Fruit fly (Drosophila melanogaster) whole organism, embryonic: ENCODE measurements around the gene aqz.

Experiments used
- Adf1 ChIP-seq: fragments of 200-800 bp; sonication (Bioruptor generic); IDR thresholded peaks from 2 replicates; pipeline ENCODE4 v1.3.6; 2022; ENCODE audit warnings: missing biosample characterization, missing genetic modification characterization
- Antp ChIP-seq: fragments of 200-800 bp; sonication (Bioruptor generic); optimal IDR thresholded peaks from 3 replicates; lab custom pipeline; 2016; ENCODE audit warnings: missing biosample characterization, missing genetic modification characterization
- Asciz ChIP-seq: fragments of 200-800 bp; sonication (Bioruptor generic); optimal IDR thresholded peaks from 2 replicates; lab custom pipeline; 2017; ENCODE audit warnings: missing biosample characterization, mild to moderate bottlenecking, missing genetic modification characterization, missing genetic modification reagents
- Atf6 ChIP-seq: fragments of 200-800 bp; sonication (Bioruptor generic); IDR thresholded peaks from 2 replicates; pipeline ENCODE4 v1.3.6; 2022; ENCODE audit warnings: missing biosample characterization, missing genetic modification characterization
- B-H1 ChIP-seq: fragments of 200-800 bp; sonication (Bioruptor generic); IDR thresholded peaks from 3 replicates; pipeline ENCODE4 v1.3.6; 2022; ENCODE audit warnings: missing biosample characterization, missing genetic modification characterization
- CG1024 ChIP-seq: fragments of 200-800 bp; sonication (Bioruptor generic); IDR thresholded peaks from 2 replicates; pipeline ENCODE4 v1.3.6; 2022; ENCODE audit warnings: missing biosample characterization, missing genetic modification characterization
- CG10565 ChIP-seq: fragments of 200-800 bp; sonication (Bioruptor generic); optimal IDR thresholded peaks from 3 replicates; lab custom pipeline; 2016; ENCODE audit warnings: missing biosample characterization, mild to moderate bottlenecking, missing genetic modification characterization
- CG12104 ChIP-seq: fragments of 200-800 bp; sonication (Bioruptor generic); optimal IDR thresholded peaks from 3 replicates; lab custom pipeline; 2016; ENCODE audit warnings: missing biosample characterization, missing genetic modification characterization
- CG17186 ChIP-seq: fragments of 200-800 bp; sonication (Bioruptor generic); optimal IDR thresholded peaks from 3 replicates; lab custom pipeline; 2017; ENCODE audit warnings: missing biosample characterization, missing genetic modification reagents, missing genetic modification characterization
- CG17802 ChIP-seq: fragments of 200-800 bp; sonication (Bioruptor generic); optimal IDR thresholded peaks from 2 replicates; lab custom pipeline; 2018; ENCODE audit warnings: missing biosample characterization, mild to moderate bottlenecking, missing genetic modification characterization, moderate library complexity
- CG2202 ChIP-seq: fragments of 200-800 bp; sonication (Bioruptor generic); optimal IDR thresholded peaks from 2 replicates; lab custom pipeline; 2018; ENCODE audit warnings: missing biosample characterization, mild to moderate bottlenecking, missing genetic modification characterization
- CG32772 ChIP-seq: fragments of 200-800 bp; sonication (Bioruptor generic); IDR thresholded peaks from 2 replicates; pipeline ENCODE4 v1.3.6; 2022; ENCODE audit warnings: missing biosample characterization, missing genetic modification characterization
- CG33213 ChIP-seq: fragments of 200-800 bp; sonication (Bioruptor generic); optimal IDR thresholded peaks from 3 replicates; lab custom pipeline; 2016; ENCODE audit warnings: missing biosample characterization, missing genetic modification characterization
- CG3838 ChIP-seq: fragments of 200-800 bp; sonication (Bioruptor generic); optimal IDR thresholded peaks from 3 replicates; lab custom pipeline; 2016; ENCODE audit warnings: missing biosample characterization, missing genetic modification characterization
- CG3995 ChIP-seq: fragments of 200-800 bp; sonication (Bioruptor generic); optimal IDR thresholded peaks from 3 replicates; lab custom pipeline; 2016; ENCODE audit warnings: missing biosample characterization, missing genetic modification characterization
- CG4424 ChIP-seq: fragments of 200-800 bp; sonication (Bioruptor generic); optimal IDR thresholded peaks from 3 replicates; lab custom pipeline; 2016; ENCODE audit warnings: missing biosample characterization, missing genetic modification characterization
- CG7963 ChIP-seq: fragments of 200-800 bp; sonication (Bioruptor generic); IDR thresholded peaks from 3 replicates; pipeline ENCODE4 v1.3.6; 2022; ENCODE audit warnings: missing biosample characterization, missing genetic modification characterization; ENCODE audit not compliant: partially characterized antibody
- Chrac-16 ChIP-seq: fragments of 200-800 bp; sonication (Bioruptor generic); optimal IDR thresholded peaks from 3 replicates; lab custom pipeline; 2016; ENCODE audit warnings: missing biosample characterization, missing genetic modification characterization
- CrebB ChIP-seq: fragments of 200-800 bp; sonication (Bioruptor generic); optimal IDR thresholded peaks from 3 replicates; lab custom pipeline; 2018; ENCODE audit warnings: missing biosample characterization, mild to moderate bottlenecking, missing genetic modification characterization
- Deaf1 ChIP-seq: fragments of 200-800 bp; optimal IDR thresholded peaks from 3 replicates; lab custom pipeline; 2019; ENCODE audit warnings: missing biosample characterization, mild to moderate bottlenecking, missing genetic modification characterization, moderate library complexity
- Hr39 ChIP-seq: fragments of >200 bp; optimal IDR thresholded peaks from 2 replicates; lab custom pipeline; 2017
- Hr51 ChIP-seq, 2 experiments: fragments of 200-800 bp; sonication (Bioruptor generic); optimal IDR thresholded peaks; 2 replicates in 1 of 2; 3 replicates in 1 of 2; lab custom pipeline; 2016 to 2018; ENCODE audit warnings: missing biosample characterization in 2 of 2, missing genetic modification characterization in 2 of 2, mild to moderate bottlenecking in 1 of 2, moderate library complexity in 1 of 2
- Hr78 ChIP-seq, 2 experiments: fragments of 200-800 bp in 1 of 2; fragments of >200 bp in 1 of 2; sonication (Bioruptor generic) in 1 of 2; optimal IDR thresholded peaks; 2 replicates each; lab custom pipeline; 2017 to 2019; ENCODE audit warnings: missing biosample characterization in 2 of 2, missing genetic modification characterization in 2 of 2, mild to moderate bottlenecking in 1 of 2, moderate library complexity in 1 of 2
- Lhr ChIP-seq: fragments of 200-800 bp; sonication (Bioruptor generic); optimal IDR thresholded peaks from 3 replicates; lab custom pipeline; 2017; ENCODE audit warnings: mild to moderate bottlenecking, missing biosample characterization, missing genetic modification reagents, missing genetic modification characterization
- Mes4 ChIP-seq: fragments of 200-800 bp; sonication (Bioruptor generic); optimal IDR thresholded peaks from 2 replicates; lab custom pipeline; 2016; ENCODE audit warnings: missing biosample characterization, missing genetic modification characterization
- Neu2 ChIP-seq: fragments of 200-800 bp; sonication (Bioruptor generic); optimal IDR thresholded peaks from 3 replicates; lab custom pipeline; 2016; ENCODE audit warnings: missing biosample characterization, missing genetic modification characterization, borderline replicate concordance
- Oli ChIP-seq: fragments of 200-800 bp; sonication (Bioruptor generic); optimal IDR thresholded peaks from 2 replicates; lab custom pipeline; 2018; ENCODE audit warnings: missing biosample characterization, mild to moderate bottlenecking, missing genetic modification characterization, moderate library complexity
- Scr ChIP-seq: fragments of 200-800 bp; sonication (Bioruptor generic); IDR thresholded peaks from 2 replicates; pipeline ENCODE4 v1.3.6; 2022; ENCODE audit warnings: missing biosample characterization, missing genetic modification characterization; ENCODE audit not compliant: partially characterized antibody
- Sry-β ChIP-seq: fragments of 200-800 bp; sonication (Bioruptor generic); optimal IDR thresholded peaks from 2 replicates; lab custom pipeline; 2018; ENCODE audit warnings: missing biosample characterization, mild to moderate bottlenecking, missing genetic modification characterization, moderate library complexity
- Taf1 ChIP-seq: fragments of 200-800 bp; sonication (Bioruptor generic); IDR thresholded peaks from 2 replicates; pipeline ENCODE4 v1.3.6; 2022; ENCODE audit warnings: missing biosample characterization, missing genetic modification characterization
- abd-A ChIP-seq: fragments of 200-800 bp; sonication (Bioruptor generic); optimal IDR thresholded peaks from 3 replicates; lab custom pipeline; 2019; ENCODE audit warnings: missing biosample characterization, mild to moderate bottlenecking, missing genetic modification characterization, moderate library complexity
- bowl ChIP-seq: fragments of 200-800 bp; sonication (Bioruptor generic); IDR thresholded peaks from 2 replicates; pipeline ENCODE4 v1.3.6; 2022; ENCODE audit warnings: missing biosample characterization, missing genetic modification characterization
- btn ChIP-seq: fragments of 200-800 bp; sonication (Bioruptor generic); optimal IDR thresholded peaks from 2 replicates; lab custom pipeline; 2016; ENCODE audit warnings: missing biosample characterization, missing genetic modification characterization
- chn ChIP-seq: fragments of 200-800 bp; sonication (Bioruptor generic); optimal IDR thresholded peaks from 2 replicates; lab custom pipeline; 2016; ENCODE audit warnings: missing biosample characterization, missing genetic modification characterization
- crc ChIP-seq: fragments of 200-800 bp; sonication (Bioruptor generic); optimal IDR thresholded peaks from 2 replicates; lab custom pipeline; 2016; ENCODE audit warnings: missing biosample characterization, missing genetic modification characterization
- da ChIP-seq: fragments of 200-800 bp; sonication (Bioruptor generic); optimal IDR thresholded peaks from 2 replicates; lab custom pipeline; 2016; ENCODE audit warnings: missing biosample characterization, missing genetic modification characterization
- dmrt11E ChIP-seq: fragments of 200-800 bp; sonication (Bioruptor generic); optimal IDR thresholded peaks from 3 replicates; lab custom pipeline; 2018; ENCODE audit warnings: missing biosample characterization, mild to moderate bottlenecking, missing genetic modification characterization, moderate library complexity
- klu ChIP-seq: fragments of 200-800 bp; sonication (Bioruptor generic); IDR thresholded peaks from 2 replicates; pipeline ENCODE4 v1.3.6; 2022; ENCODE audit warnings: missing biosample characterization, missing genetic modification characterization
- lilli ChIP-seq: fragments of 200-800 bp; sonication (Bioruptor generic); optimal IDR thresholded peaks from 3 replicates; lab custom pipeline; 2016; ENCODE audit warnings: missing biosample characterization, missing genetic modification characterization
- odd ChIP-seq: fragments of 200-800 bp; sonication (Bioruptor generic); optimal IDR thresholded peaks from 2 replicates; lab custom pipeline; 2017; ENCODE audit warnings: missing biosample characterization, mild to moderate bottlenecking, missing genetic modification characterization
- pnt ChIP-seq: fragments of 200-800 bp; sonication (Bioruptor generic); optimal IDR thresholded peaks from 3 replicates; lab custom pipeline; 2016; ENCODE audit warnings: missing biosample characterization, missing genetic modification characterization
- pzg ChIP-seq: fragments of 200-800 bp; sonication (Bioruptor generic); optimal IDR thresholded peaks from 3 replicates; lab custom pipeline; 2018; ENCODE audit warnings: missing biosample characterization, mild to moderate bottlenecking, missing genetic modification characterization, moderate library complexity
- repo ChIP-seq: fragments of 200-800 bp; sonication (Bioruptor generic); optimal IDR thresholded peaks from 2 replicates; lab custom pipeline; 2016; ENCODE audit warnings: missing biosample characterization, missing genetic modification characterization
- row ChIP-seq: fragments of 200-800 bp; sonication (Bioruptor generic); IDR thresholded peaks from 3 replicates; pipeline ENCODE4 v1.3.6; 2022; ENCODE audit warnings: missing biosample characterization, missing genetic modification characterization
- sisA ChIP-seq: fragments of 200-800 bp; sonication (Bioruptor generic); IDR thresholded peaks from 2 replicates; pipeline ENCODE4 v1.3.6; 2022; ENCODE audit warnings: missing biosample characterization, missing genetic modification characterization
- slp2 ChIP-seq: fragments of 200-800 bp; sonication (Bioruptor generic); optimal IDR thresholded peaks from 2 replicates; lab custom pipeline; 2016; ENCODE audit warnings: missing biosample characterization, missing genetic modification characterization
- stwl ChIP-seq: fragments of 200-800 bp; sonication (Bioruptor generic); optimal IDR thresholded peaks from 3 replicates; lab custom pipeline; 2018; ENCODE audit warnings: missing biosample characterization, mild to moderate bottlenecking, missing genetic modification characterization, moderate library complexity
- tgo ChIP-seq: fragments of 200-800 bp; sonication (Bioruptor generic); IDR thresholded peaks from 3 replicates; pipeline ENCODE4 v1.3.6; 2022; ENCODE audit warnings: missing biosample characterization, missing genetic modification characterization
- ttk ChIP-seq: fragments of 200-800 bp; sonication (Bioruptor generic); IDR thresholded peaks from 2 replicates; pipeline ENCODE4 v2.1.2; 2022; ENCODE audit warnings: missing biosample characterization, missing genetic modification characterization
- wdn ChIP-seq: fragments of 200-800 bp; sonication (Bioruptor generic); IDR thresholded peaks from 2 replicates; pipeline ENCODE4 v1.3.6; 2022; ENCODE audit warnings: missing biosample characterization, missing genetic modification characterization
- yki ChIP-seq: fragments of >200 bp; optimal IDR thresholded peaks from 3 replicates; lab custom pipeline; 2018

aqz gene

DNA sequence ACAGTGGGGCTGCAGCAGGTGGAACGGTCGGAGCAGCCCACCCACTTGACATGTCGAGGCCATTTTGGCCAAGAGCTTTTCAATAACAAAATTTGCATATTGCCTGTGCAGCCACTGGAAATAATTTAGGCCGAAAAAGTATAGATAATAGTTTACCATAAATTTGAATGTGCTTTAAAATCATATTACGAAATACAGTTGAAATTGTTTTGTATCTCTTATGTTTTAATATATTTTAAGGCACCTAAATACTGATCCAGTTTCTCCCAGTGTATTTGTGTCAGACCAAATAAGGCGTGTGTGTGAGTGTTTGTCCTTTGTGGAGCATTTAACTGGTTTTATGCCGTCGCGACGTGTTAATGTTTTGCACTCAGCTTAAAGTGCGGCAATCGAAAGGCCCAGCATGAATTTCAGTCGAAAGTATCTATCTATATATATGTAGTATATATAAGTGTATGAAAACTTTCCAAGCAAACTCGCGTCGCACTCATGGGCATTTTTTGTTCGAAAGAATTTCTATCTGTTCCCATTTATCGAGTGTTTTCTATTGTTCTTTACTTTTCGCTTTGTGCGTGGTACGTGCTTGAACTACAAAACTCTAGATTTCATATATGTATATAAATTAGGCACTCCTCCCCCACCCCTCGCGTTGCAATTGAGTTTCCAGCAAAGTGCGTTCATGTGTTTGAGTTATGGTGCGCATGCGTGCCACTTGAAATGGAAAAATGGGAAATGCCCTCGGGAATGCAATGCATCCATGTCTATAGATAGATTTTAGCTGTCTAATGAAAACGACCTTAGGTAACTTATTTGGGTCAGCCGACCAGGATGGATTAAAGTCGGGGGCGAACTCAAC lies 29.1 kb upstream of the aqz start (continued):
- TF ChIP-seq CG7963 (GFP tag; lab: Robert Waterston, UW): no peak
- TF ChIP-seq Scr (GFP tag; lab: Robert Waterston, UW): no peak
- TF ChIP-seq wdn (GFP tag; lab: Robert Waterston, UW): no peak
- no peak for TF ChIP-seq Hr78 (GFP tag; optimal IDR thresholded peaks at IDR 0.05; lab: Kevin White, UChicago)
- no peak for TF ChIP-seq CG17802 (tag; lab: Kevin White, UChicago)
- TF ChIP-seq Neu2 (GFP tag; lab: Kevin White, UChicago): no peak
- TF ChIP-seq CrebB (tag; lab: Kevin White, UChicago): no peak
- no peak; the same call in 2 of the 3 replicates for TF ChIP-seq B-H1 (GFP tag; lab: Robert Waterston, UW)
- no peak for TF ChIP-seq slp2 (GFP tag; lab: Kevin White, UChicago)
- TF ChIP-seq sisA (GFP tag; lab: Robert Waterston, UW): no peak; the same call in 1 of the 2 replicates
- no peak for TF ChIP-seq Antp (GFP tag; lab: Kevin White, UChicago)
- TF ChIP-seq pnt (GFP tag; lab: Kevin White, UChicago): no peak
- TF ChIP-seq abd-A (tag; lab: Kevin White, UChicago): no peak
- no peak for TF ChIP-seq CG33213 (GFP tag; lab: Kevin White, UChicago)
- no peak for TF ChIP-seq odd (GFP tag; lab: Kevin White, UChicago)
- peak; percentile 34 for TF ChIP-seq Chrac-16 (GFP tag; lab: Kevin White, UChicago)
- TF ChIP-seq CG4424 (GFP tag; lab: Kevin White, UChicago): peak; percentile 38
- TF ChIP-seq dmrt11E (tag; lab: Kevin White, UChicago): peak; percentile 76
- TF ChIP-seq chn (GFP tag; lab: Kevin White, UChicago): peak; percentile 12
- TF ChIP-seq CG10565 (GFP tag; lab: Kevin White, UChicago): no peak
- no peak for TF ChIP-seq Asciz (GFP tag; lab: Kevin White, UChicago)
- peak; percentile 32 for TF ChIP-seq Oli (tag; lab: Kevin White, UChicago)
- TF ChIP-seq CG1024 (GFP tag; lab: Robert Waterston, UW): no peak
- no peak for TF ChIP-seq Adf1 (GFP tag; lab: Robert Waterston, UW)
- TF ChIP-seq pzg (GFP tag; lab: Kevin White, UChicago): no peak
- TF ChIP-seq Lhr (GFP tag; lab: Kevin White, UChicago): no peak
- no peak for TF ChIP-seq CG17186 (GFP tag; lab: Kevin White, UChicago)
- no peak for TF ChIP-seq bowl (GFP tag; lab: Robert Waterston, UW)
- peak; percentile 5 for TF ChIP-seq lilli (GFP tag; lab: Kevin White, UChicago)
- no peak for TF ChIP-seq stwl (tag; lab: Kevin White, UChicago)
- TF ChIP-seq crc (GFP tag; lab: Kevin White, UChicago): no peak
- no peak for TF ChIP-seq Taf1 (GFP tag; lab: Robert Waterston, UW)
- TF ChIP-seq CG32772: no peak
- TF ChIP-seq CG2202 (tag; lab: Kevin White, UChicago): peak; percentile 12
- peak; percentile 36; the same call in 2 of the 3 replicates for TF ChIP-seq row (GFP tag; lab: Robert Waterston, UW)
- no peak for TF ChIP-seq klu (GFP tag; lab: Robert Waterston, UW)
- TF ChIP-seq CG3838 (GFP tag; lab: Kevin White, UChicago): no peak
- no peak for TF ChIP-seq btn
- peak; percentile 2 for TF ChIP-seq Mes4 (GFP tag; lab: Kevin White, UChicago)
- TF ChIP-seq tgo (GFP tag; lab: Robert Waterston, UW): no peak
- TF ChIP-seq ttk: no peak
- TF ChIP-seq Deaf1: no peak
- no peak for TF ChIP-seq da (GFP tag; lab: Kevin White, UChicago)
- TF ChIP-seq Hr51 (GFP tag; optimal IDR thresholded peaks at IDR 0.05; lab: Kevin White, UChicago): no peak
- no peak for TF ChIP-seq yki (lab: Kevin White, UChicago)
- no peak for TF ChIP-seq Atf6 (GFP tag; lab: Robert Waterston, UW)
- TF ChIP-seq Hr39 (lab: Kevin White, UChicago): no peak
- no peak for TF ChIP-seq CG3995 (GFP tag; lab: Kevin White, UChicago)
- TF ChIP-seq Sry-β (GFP tag; lab: Kevin White, UChicago): no peak
- no peak for TF ChIP-seq repo (GFP tag; lab: Kevin White, UChicago)
- no peak for TF ChIP-seq CG12104
